Worm (Caenorhabditis elegans): ENCODE measurements around the gene pqn-15.

DNA sequence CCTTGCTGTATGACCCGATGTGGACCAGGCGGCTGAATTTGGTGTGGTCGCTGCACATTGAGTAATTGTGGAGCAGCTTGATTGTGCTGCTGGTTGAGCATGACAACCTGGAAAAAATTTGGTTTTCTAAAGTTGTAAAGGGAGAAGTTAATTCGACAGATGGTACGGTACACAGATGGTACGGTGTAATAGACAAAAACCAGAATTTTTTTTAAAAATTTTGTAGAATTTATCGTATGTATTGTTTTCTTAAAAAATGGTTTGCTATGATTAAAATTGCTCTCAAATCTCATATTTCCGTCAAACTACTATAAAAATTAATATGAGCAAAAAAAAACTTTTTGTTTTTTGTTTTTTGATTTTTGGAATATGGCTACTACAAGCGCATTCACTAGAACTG is at the start of gene pqn-15:
- TF ChIP-seq ceh-91 (GFP tag; IDR thresholded peaks at IDR 0.05) (no peak), zim-3 (tag; optimal IDR thresholded peaks at IDR 0.05) (no peak), F10E7.11 (tag; optimal IDR thresholded peaks at IDR 0.05) (no peak)
